Worm (Caenorhabditis elegans) whole organism, late embryonic: ENCODE measurements around the gene Y17G9B.8.

Experiments used
- C08G9.2 ChIP-seq: sonication (generic microtip); optimal IDR thresholded peaks from 2 replicates; lab custom pipeline; 2016; ENCODE audit warnings: mild to moderate bottlenecking, missing genetic modification characterization, moderate library complexity, missing compliant biosample characterization
- C38D4.7 ChIP-seq: fragments of 200-800 bp; sonication (Bioruptor generic); optimal IDR thresholded peaks from 2 replicates; lab custom pipeline; 2018; ENCODE audit warnings: mild to moderate bottlenecking, missing genetic modification characterization, moderate library complexity, missing compliant biosample characterization
- F13H6.1 ChIP-seq: sonication (generic microtip); optimal IDR thresholded peaks from 2 replicates; lab custom pipeline; 2016; ENCODE audit warnings: missing genetic modification characterization, missing compliant biosample characterization
- K09A11.1 ChIP-seq: sonication (generic microtip); optimal IDR thresholded peaks from 2 replicates; lab custom pipeline; 2017; ENCODE audit warnings: antibody characterized with exemption, mild to moderate bottlenecking, missing genetic modification characterization, missing compliant biosample characterization; ENCODE audit not compliant: insufficient read depth
- T23F11.4 ChIP-seq: fragments of 200-800 bp; sonication (Bioruptor generic); optimal IDR thresholded peaks from 2 replicates; lab custom pipeline; 2018; ENCODE audit warnings: mild to moderate bottlenecking, missing genetic modification characterization, missing compliant biosample characterization
- ahr-1 ChIP-seq: sonication (generic microtip); optimal IDR thresholded peaks from 2 replicates; lab custom pipeline; 2016; ENCODE audit warnings: missing genetic modification characterization, missing compliant biosample characterization
- ama-1 ChIP-seq: fragments of 150-350 bp; optimal IDR thresholded peaks from 2 replicates; lab custom pipeline; 2014
- ceh-14 ChIP-seq: sonication (generic microtip); optimal IDR thresholded peaks from 2 replicates; lab custom pipeline; 2016; ENCODE audit warnings: missing genotype, missing genetic modification characterization, missing compliant biosample characterization
- ceh-22 ChIP-seq: sonication (generic microtip); optimal IDR thresholded peaks from 2 replicates; lab custom pipeline; 2017; ENCODE audit warnings: missing biosample characterization, missing genetic modification characterization
- ceh-31 ChIP-seq: sonication (generic microtip); optimal IDR thresholded peaks from 2 replicates; lab custom pipeline; 2016; ENCODE audit warnings: missing genetic modification characterization, missing compliant biosample characterization
- ceh-34 ChIP-seq: sonication (generic microtip); optimal IDR thresholded peaks from 2 replicates; lab custom pipeline; 2016; ENCODE audit warnings: mild to moderate bottlenecking, missing genetic modification characterization, missing compliant biosample characterization
- ceh-45 ChIP-seq: fragments of 200-800 bp; sonication (Bioruptor generic); IDR thresholded peaks from 2 replicates; pipeline ENCODE4 v1.3.6; 2022; ENCODE audit warnings: missing genetic modification reagents, missing genetic modification characterization, missing compliant biosample characterization
- ceh-48 ChIP-seq: sonication (generic microtip); optimal IDR thresholded peaks from 2 replicates; lab custom pipeline; 2016; ENCODE audit warnings: missing genetic modification characterization, inconsistent platforms, missing compliant biosample characterization
- ceh-9 ChIP-seq: sonication (generic microtip); optimal IDR thresholded peaks from 2 replicates; lab custom pipeline; 2016; ENCODE audit warnings: mild to moderate bottlenecking, missing genetic modification characterization, inconsistent platforms, missing compliant biosample characterization
- dmd-4 ChIP-seq: sonication (generic microtip); optimal IDR thresholded peaks from 2 replicates; lab custom pipeline; 2016; ENCODE audit warnings: borderline replicate concordance, missing genetic modification characterization, missing compliant biosample characterization
- ets-4 ChIP-seq: sonication (generic microtip); optimal IDR thresholded peaks from 2 replicates; lab custom pipeline; 2016; ENCODE audit warnings: missing genetic modification characterization, missing compliant biosample characterization
- eyg-1 ChIP-seq: sonication (generic microtip); optimal IDR thresholded peaks from 2 replicates; lab custom pipeline; 2016; ENCODE audit warnings: missing genotype, missing genetic modification characterization, missing compliant biosample characterization
- fkh-6 ChIP-seq: sonication (generic microtip); optimal IDR thresholded peaks from 2 replicates; lab custom pipeline; 2016; ENCODE audit warnings: missing genetic modification characterization, missing compliant biosample characterization
- hlh-13 ChIP-seq: fragments of 200-800 bp; sonication (Bioruptor generic); optimal IDR thresholded peaks from 2 replicates; lab custom pipeline; 2018; ENCODE audit warnings: mild to moderate bottlenecking, missing genetic modification characterization, missing compliant biosample characterization
- hlh-8 ChIP-seq: sonication (generic microtip); optimal IDR thresholded peaks from 2 replicates; lab custom pipeline; 2016; ENCODE audit warnings: missing genotype, missing genetic modification characterization, missing compliant biosample characterization
- madf-2 ChIP-seq: sonication (generic microtip); optimal IDR thresholded peaks from 2 replicates; lab custom pipeline; 2017; ENCODE audit warnings: missing genetic modification characterization, missing compliant biosample characterization
- nfya-1 ChIP-seq: sonication (generic microtip); optimal IDR thresholded peaks from 2 replicates; lab custom pipeline; 2017; ENCODE audit warnings: missing genetic modification characterization, mild to moderate bottlenecking, missing compliant biosample characterization, antibody characterized with exemption, moderate library complexity
- nhr-11 ChIP-seq: fragments of 150-350 bp; optimal IDR thresholded peaks from 2 replicates; lab custom pipeline; 2014; ENCODE audit warnings: missing biosample characterization, missing genetic modification characterization
- npax-4 ChIP-seq: sonication (generic microtip); optimal IDR thresholded peaks from 2 replicates; lab custom pipeline; 2016; ENCODE audit warnings: missing genetic modification characterization, missing compliant biosample characterization
- odd-2 ChIP-seq: sonication (generic microtip); optimal IDR thresholded peaks from 2 replicates; lab custom pipeline; 2017; ENCODE audit warnings: antibody characterized with exemption, mild to moderate bottlenecking, missing genetic modification characterization, missing compliant biosample characterization
- pag-3 ChIP-seq: sonication (generic microtip); optimal IDR thresholded peaks from 2 replicates; lab custom pipeline; 2016; ENCODE audit warnings: missing compliant biosample characterization, missing genetic modification characterization, borderline replicate concordance
- pat-9 ChIP-seq: fragments of 200-800 bp; sonication (Bioruptor generic); optimal IDR thresholded peaks from 2 replicates; lab custom pipeline; 2018; ENCODE audit warnings: mild to moderate bottlenecking, missing genetic modification characterization, moderate library complexity, missing compliant biosample characterization
- pax-1 ChIP-seq: fragments of 150-350 bp; optimal IDR thresholded peaks from 2 replicates; lab custom pipeline; 2014; ENCODE audit warnings: missing biosample characterization, missing genetic modification characterization
- pha-4 ChIP-seq: fragments of 150-350 bp; optimal IDR thresholded peaks from 2 replicates; lab custom pipeline; 2018; ENCODE audit warnings: missing biosample characterization, missing genetic modification reagents, missing genetic modification characterization
- pqm-1 ChIP-seq: sonication (generic microtip); optimal IDR thresholded peaks from 2 replicates; lab custom pipeline; 2016; ENCODE audit warnings: missing genetic modification characterization, missing compliant biosample characterization
- pros-1 ChIP-seq: fragments of 150-350 bp; optimal IDR thresholded peaks from 2 replicates; lab custom pipeline; 2014; ENCODE audit warnings: missing biosample characterization, missing genetic modification reagents, missing genetic modification characterization
- ref-2 ChIP-seq: sonication (generic microtip); optimal IDR thresholded peaks from 2 replicates; lab custom pipeline; 2016; ENCODE audit warnings: missing genetic modification characterization, missing compliant biosample characterization
- sdc-2 ChIP-seq: sonication (generic microtip); optimal IDR thresholded peaks from 2 replicates; lab custom pipeline; 2016; ENCODE audit warnings: missing genotype, missing genetic modification characterization, missing compliant biosample characterization
- sox-2 ChIP-seq: fragments of 200-800 bp; sonication (Bioruptor generic); IDR thresholded peaks from 2 replicates; pipeline ENCODE4 v1.3.6; 2022; ENCODE audit warnings: missing genetic modification reagents, missing genetic modification characterization, missing compliant biosample characterization
- sox-4 ChIP-seq: sonication (generic microtip); optimal IDR thresholded peaks from 2 replicates; lab custom pipeline; 2017; ENCODE audit warnings: mild to moderate bottlenecking, missing genetic modification characterization, inconsistent platforms, missing compliant biosample characterization
- syd-9 ChIP-seq: sonication (generic microtip); optimal IDR thresholded peaks from 2 replicates; lab custom pipeline; 2016; ENCODE audit warnings: mild to moderate bottlenecking, missing genetic modification characterization, moderate library complexity, missing compliant biosample characterization
- tbx-2 ChIP-seq: sonication (generic microtip); optimal IDR thresholded peaks from 2 replicates; lab custom pipeline; 2016; ENCODE audit warnings: missing genetic modification characterization, missing compliant biosample characterization
- unc-3 ChIP-seq, 2 experiments: fragments of 200-800 bp in 1 of 2; sonication (Bioruptor generic) in 1 of 2; sonication (generic microtip) in 1 of 2; conservative IDR thresholded peaks in 1 of 2; optimal IDR thresholded peaks in 1 of 2; 2 replicates each; pipeline versions ENCODE4 v1.3.6 to Lab custom; 2016 to 2022; ENCODE audit warnings: missing compliant biosample characterization in 2 of 2, missing genetic modification characterization in 2 of 2, missing genetic modification reagents in 1 of 2
- unc-42 ChIP-seq: sonication (generic microtip); optimal IDR thresholded peaks from 2 replicates; lab custom pipeline; 2016; ENCODE audit warnings: missing genotype, missing genetic modification characterization, missing compliant biosample characterization
- unc-86 ChIP-seq: sonication (generic microtip); optimal IDR thresholded peaks from 2 replicates; lab custom pipeline; 2016; ENCODE audit warnings: missing genetic modification characterization, missing compliant biosample characterization
- zip-5 ChIP-seq: sonication (generic microtip); optimal IDR thresholded peaks from 2 replicates; lab custom pipeline; 2016; ENCODE audit warnings: missing genetic modification characterization, missing compliant biosample characterization
- ztf-16 ChIP-seq: sonication (generic microtip); optimal IDR thresholded peaks from 2 replicates; lab custom pipeline; 2017; ENCODE audit warnings: missing genetic modification characterization, missing compliant biosample characterization

Gene Y17G9B.8

ce11 chrIV:4758659-4759058, at the start of gene Y17G9B.8:
Gene Y17G9B.8, minus strand, starts transcription at chrIV:4758840.
- TF ChIP-seq K09A11.1 (tag; lab: Kevin White, UChicago) (no peak), nhr-11 (no peak), unc-86 (tag; lab: Kevin White, UChicago) (no peak), ama-1 (lab: Kevin White, UChicago) (no peak), pqm-1 (tag; lab: Kevin White, UChicago) (no peak), unc-42 (tag; lab: Kevin White, UChicago) (no peak), syd-9 (no peak), hlh-13 (no peak)

ce11 chrIV:4807219-4807618, 48.6 kb upstream of the Y17G9B.8 start, which contains the start of gene H06H21.11:
Gene H06H21.11, minus strand, starts transcription at chrIV:4807319.
- TF ChIP-seq sox-4 (tag; lab: Kevin White, UChicago) = no peak
- no peak for TF ChIP-seq nfya-1 (tag; lab: Kevin White, UChicago)
- no peak for TF ChIP-seq ahr-1
- no peak for TF ChIP-seq pax-1 (tag; lab: Kevin White, UChicago)
- no peak for TF ChIP-seq C38D4.7 (GFP tag; lab: Kevin White, UChicago)
- no peak for TF ChIP-seq zip-5 (tag; lab: Kevin White, UChicago)
- TF ChIP-seq pag-3 = no peak
- no peak for TF ChIP-seq ceh-45 (GFP tag; lab: Robert Waterston, UW)
- TF ChIP-seq unc-3 (GFP tag; conservative IDR thresholded peaks at IDR 0.05; lab: Robert Waterston, UW) = no peak
- TF ChIP-seq unc-3 (tag; optimal IDR thresholded peaks at IDR 0.05; lab: Kevin White, UChicago) = no peak
- no peak for TF ChIP-seq pat-9 (tag; lab: Kevin White, UChicago)
- TF ChIP-seq fkh-6 = no peak

- TF ChIP-seq ztf-16 (tag; lab: Kevin White, UChicago) = no peak
- no peak for TF ChIP-seq syd-9
- TF ChIP-seq hlh-8 (tag; lab: Kevin White, UChicago) = no peak
- TF ChIP-seq eyg-1 (tag; lab: Kevin White, UChicago) = no peak
- TF ChIP-seq npax-4 (tag; lab: Kevin White, UChicago) = no peak
- no peak for TF ChIP-seq madf-2 (tag; lab: Kevin White, UChicago)
- TF ChIP-seq pha-4 (tag; lab: Kevin White, UChicago) = no peak
These were observed 47.8 kb upstream of the Y17G9B.8 start, which contains the start of gene dpf-5 for ce11 chrIV:4806486-4806885. Gene dpf-5, minus strand, starts transcription at chrIV:4806586.

- no peak for TF ChIP-seq ceh-48 (tag; lab: Kevin White, UChicago)
- no peak for TF ChIP-seq pros-1 (tag; lab: Kevin White, UChicago)
- no peak for TF ChIP-seq hlh-8 (tag; lab: Kevin White, UChicago)
- TF ChIP-seq tbx-2 = no peak
- TF ChIP-seq, all 69 proteins: peak for 0
These were observed 43.9 kb upstream of the Y17G9B.8 start, which contains the start of gene dpf-7 for ce11 chrIV:4802494-4802893. Gene dpf-7, minus strand, starts transcription at chrIV:4802594.

- peak; percentile 93 for TF ChIP-seq ceh-48 (tag; lab: Kevin White, UChicago)
- peak; percentile 26 for TF ChIP-seq unc-42 (tag; lab: Kevin White, UChicago)
- no peak for TF ChIP-seq nhr-11
- TF ChIP-seq ceh-31 (tag; lab: Kevin White, UChicago) = peak; percentile 39
- peak; percentile 45 for TF ChIP-seq nfya-1 (tag; lab: Kevin White, UChicago)
- TF ChIP-seq ceh-34 (tag; lab: Kevin White, UChicago) = peak; percentile 9
- TF ChIP-seq F13H6.1 (tag; lab: Kevin White, UChicago) = no peak
- no peak for TF ChIP-seq K09A11.1 (tag; lab: Kevin White, UChicago)
These were observed 40.5 kb upstream of the Y17G9B.8 start, which contains the start of gene eor-1 for ce11 chrIV:4799114-4799513. Gene eor-1, minus strand, starts transcription at chrIV:4799178.

- TF ChIP-seq T23F11.4 = no peak
- TF ChIP-seq ceh-48 (tag; lab: Kevin White, UChicago) = no peak
- no peak for TF ChIP-seq nhr-11
- TF ChIP-seq C08G9.2 = no peak
- no peak for TF ChIP-seq zip-5 (tag; lab: Kevin White, UChicago)
- no peak for TF ChIP-seq ceh-14 (tag; lab: Kevin White, UChicago)
- TF ChIP-seq F13H6.1 (tag; lab: Kevin White, UChicago) = no peak
- TF ChIP-seq ztf-16 (tag; lab: Kevin White, UChicago) = no peak
- TF ChIP-seq ceh-22 (tag; lab: Kevin White, UChicago) = no peak
- no peak for TF ChIP-seq sox-2 (GFP tag; lab: Robert Waterston, UW)
- no peak for TF ChIP-seq sdc-2 (tag; lab: Kevin White, UChicago)
- no peak for TF ChIP-seq odd-2
- no peak for TF ChIP-seq C38D4.7 (GFP tag; lab: Kevin White, UChicago)
- TF ChIP-seq unc-42 (tag; lab: Kevin White, UChicago) = no peak
- no peak for TF ChIP-seq ets-4 (tag; lab: Kevin White, UChicago)
- TF ChIP-seq ceh-9 = no peak
- no peak for TF ChIP-seq dmd-4
- TF ChIP-seq ref-2 = no peak
These were observed 36.5 kb upstream of the Y17G9B.8 start for ce11 chrIV:4795111-4795510.
